Worm (Caenorhabditis elegans): ENCODE results near the gene col-141.

The col-141 gene

DNA sequence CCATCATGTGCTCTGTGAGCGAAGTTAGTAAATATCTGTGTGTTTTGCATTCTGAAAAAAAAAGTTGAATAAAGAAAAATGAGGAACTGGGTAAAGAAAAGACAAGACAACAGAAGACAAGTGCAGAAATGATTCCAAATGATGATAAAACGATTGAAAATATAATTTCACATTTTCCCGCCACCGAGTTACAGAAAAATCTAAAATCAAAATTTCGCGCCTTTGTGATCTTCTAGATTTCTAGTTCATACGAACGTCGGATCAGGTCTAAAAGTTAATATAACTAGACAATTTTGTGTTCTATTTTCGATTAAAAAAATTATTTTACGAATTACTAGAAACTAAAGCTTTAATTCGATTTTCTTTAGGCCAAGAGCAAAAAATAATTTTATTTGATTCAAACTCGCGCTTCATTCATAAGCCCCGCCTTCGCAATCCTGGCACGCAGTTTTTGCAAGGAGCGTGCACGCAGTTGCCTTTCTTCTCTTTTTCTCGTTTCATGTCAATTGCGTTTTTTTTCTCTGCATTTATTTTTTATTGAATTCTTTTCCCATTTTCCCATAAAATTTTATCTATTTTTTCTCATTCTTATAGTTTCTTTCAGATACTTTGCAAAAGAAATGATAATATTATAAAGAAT lies 44.5 kb upstream of the col-141 start, which contains the start of the genes spn-4 and spe-39 (continued):
- no peak for TF ChIP-seq nfya-2 (GFP tag; IDR thresholded peaks at IDR 0.05)
- TF ChIP-seq sea-2 (GFP tag; IDR thresholded peaks at IDR 0.05) = no peak
- TF ChIP-seq nfya-1 (tag; optimal IDR thresholded peaks at IDR 0.05; ENCODE audit: borderline replicate concordance, insufficient read depth) = no peak
- TF ChIP-seq F49E8.2 (tag; optimal IDR thresholded peaks at IDR 0.05; ENCODE audit: insufficient read depth) = no peak
- no peak for TF ChIP-seq cebp-1 (GFP tag; IDR thresholded peaks at IDR 0.05)
- peak; percentile 60 for TF ChIP-seq cebp-1 (tag; optimal IDR thresholded peaks at IDR 0.05)
- TF ChIP-seq C06A6.2 (GFP tag; conservative IDR thresholded peaks at IDR 0.05) = 0 out of 2 replicates have a peak, but pooled peaks have one; percentile 43
- no peak for TF ChIP-seq F22D6.2 (tag; optimal IDR thresholded peaks at IDR 0.05)
- no peak for TF ChIP-seq nhr-120 (GFP tag; IDR thresholded peaks at IDR 0.05)
- TF ChIP-seq F23B12.7 (tag; optimal IDR thresholded peaks at IDR 0.05; ENCODE audit: insufficient read depth) = no peak
- TF ChIP-seq zim-3 (tag; optimal IDR thresholded peaks at IDR 0.05) = no peak
- no peak for TF ChIP-seq somi-1 (GFP tag; optimal IDR thresholded peaks at IDR 0.05)
- TF ChIP-seq Y67H2A.10 (GFP tag; conservative IDR thresholded peaks at IDR 0.05) = no peak
- TF ChIP-seq Y95B8A.8 (GFP tag; IDR thresholded peaks at IDR 0.05) = 0 out of 2 replicates have a peak, but pooled peaks have one; percentile 14
- no peak for TF ChIP-seq hlh-12 (tag; optimal IDR thresholded peaks at IDR 0.05)
- TF ChIP-seq tbp1 (GFP tag; optimal IDR thresholded peaks at IDR 0.05) = peak; percentile 41
- TF ChIP-seq madf-3 (GFP tag; IDR thresholded peaks at IDR 0.05) = peak; percentile 28; the same call in 1 of the 2 replicates
- TF ChIP-seq nhr-179 (tag; optimal IDR thresholded peaks at IDR 0.05) = no peak
- TF ChIP-seq him-1 (tag; optimal IDR thresholded peaks at IDR 0.05) = no peak
- no peak for TF ChIP-seq dpff-1 (tag; optimal IDR thresholded peaks at IDR 0.05)
- TF ChIP-seq lag-1 (GFP tag; IDR thresholded peaks at IDR 0.05) = no peak
- TF ChIP-seq Y53F4B.3 (GFP tag; IDR thresholded peaks at IDR 0.05) = no peak
- TF ChIP-seq ceh-79 (tag; optimal IDR thresholded peaks at IDR 0.05) = no peak
- TF ChIP-seq madf-8 (GFP tag; conservative IDR thresholded peaks at IDR 0.05) = peak; percentile 96
- TF ChIP-seq sdz-38 (tag; optimal IDR thresholded peaks at IDR 0.05) = no peak
- peak; percentile 55; the same call in 1 of the 2 replicates for TF ChIP-seq ceh-100 (GFP tag; IDR thresholded peaks at IDR 0.05)
- no peak for TF ChIP-seq fkh-3 (tag; optimal IDR thresholded peaks at IDR 0.05)
- no peak for TF ChIP-seq F10E7.11 (tag; optimal IDR thresholded peaks at IDR 0.05)
- peak; percentile 78 for TF ChIP-seq ZK185.1 (tag; optimal IDR thresholded peaks at IDR 0.05; ENCODE audit: poor library complexity, severe bottlenecking)
- TF ChIP-seq pha-4 (tag; optimal IDR thresholded peaks at IDR 0.05) = no peak
- TF ChIP-seq atf-7 (tag; optimal IDR thresholded peaks at IDR 0.05) = no peak
- no peak for TF ChIP-seq F55B11.4 (tag; optimal IDR thresholded peaks at IDR 0.05; ENCODE audit: borderline replicate concordance, insufficient read depth)
- TF ChIP-seq mxl-1 (tag; optimal IDR thresholded peaks at IDR 0.05) = no peak
- TF ChIP-seq lin-54 (GFP tag; optimal IDR thresholded peaks at IDR 0.05) = peak; percentile 89
- TF ChIP-seq ekl-4 (GFP tag; IDR thresholded peaks at IDR 0.05) = peak; percentile 65
- peak in 1 of 2 experiments; percentile 4 for TF ChIP-seq rec-8 (tag; optimal IDR thresholded peaks at IDR 0.05)
- TF ChIP-seq bed-1 (GFP tag; IDR thresholded peaks at IDR 0.05) = no peak
- TF ChIP-seq C17E4.6 (GFP tag; IDR thresholded peaks at IDR 0.05) = no peak
- no peak for TF ChIP-seq B0035.1 (tag; optimal IDR thresholded peaks at IDR 0.05)
- TF ChIP-seq dox-1 (GFP tag; IDR thresholded peaks at IDR 0.05) = peak; percentile 58
- TF ChIP-seq attf-5 (GFP tag; optimal IDR thresholded peaks at IDR 0.05) = no peak
- TF ChIP-seq F33H1.4 (GFP tag; IDR thresholded peaks at IDR 0.05) = peak; percentile 72
- 0 out of 2 replicates have a peak, but pooled peaks have one; percentile 41 for TF ChIP-seq nfyb-1 (GFP tag; IDR thresholded peaks at IDR 0.05)
- TF ChIP-seq sptf-2 (GFP tag; optimal IDR thresholded peaks at IDR 0.05) = no peak
- TF ChIP-seq ztf-28 (GFP tag; IDR thresholded peaks at IDR 0.05) = no peak
- TF ChIP-seq K11D2.4 (GFP tag; IDR thresholded peaks at IDR 0.05) = 0 out of 2 replicates have a peak, but pooled peaks have one; percentile 36
- TF ChIP-seq snpc-4 (GFP tag; optimal IDR thresholded peaks at IDR 0.05) = no peak
- TF ChIP-seq snpc-4 (tag; optimal IDR thresholded peaks at IDR 0.05) = peak in 2 of 4 experiments; percentile 50 to 55
